3 fruit fly cellular contexts compared by ENCODE assay signal in the genomic region with DNA sequence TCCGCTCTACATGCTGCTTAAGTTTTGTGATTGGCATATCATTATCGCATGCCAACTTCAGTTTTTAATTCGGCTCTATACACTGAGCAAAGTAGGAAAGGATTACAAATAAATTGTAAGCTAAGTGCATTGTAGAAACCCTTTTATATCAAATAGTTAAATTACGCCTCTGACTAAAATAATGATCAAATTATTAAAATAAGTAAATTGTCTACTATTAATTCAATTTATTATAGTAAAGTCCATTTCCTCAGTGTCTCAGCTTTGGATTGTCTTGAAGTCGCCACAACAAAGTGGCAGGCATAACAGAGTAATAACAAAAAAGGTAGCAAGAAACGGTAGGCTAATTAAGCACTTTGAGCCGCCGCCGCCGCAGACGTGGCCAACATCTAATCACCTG.
TF ChIP-seq lines count a peak whose summit lies in the region.

No protein-coding gene starts in this region.

- TF ChIP-seq CTCF in whole organism, embryonic (GFP tag; optimal IDR thresholded peaks at IDR 0.05; lab: Kevin White, UChicago), result no peak

TF ChIP-seq in whole organism, embryonic, 481 proteins besides CTCF, POLR2A, EP300 and RAD21 (continues in another document):
- TF ChIP-seq Sin3A (optimal IDR thresholded peaks at IDR 0.05; lab: Kevin White, UChicago) (no peak), sna (GFP tag; IDR thresholded peaks at IDR 0.05; lab: Robert Waterston, UW; ENCODE audit: partially characterized antibody) (no peak), psq (GFP tag; optimal IDR thresholded peaks at IDR 0.05; lab: Kevin White, UChicago) (no peak), CG15269 (tag; optimal IDR thresholded peaks at IDR 0.05; lab: Kevin White, UChicago) (peak; percentile 44), CG14441 (GFP tag; IDR thresholded peaks at IDR 0.05; lab: Robert Waterston, UW) (peak; percentile 9; the same call in 1 of the 2 replicates), mld (GFP tag; IDR thresholded peaks at IDR 0.05; lab: Robert Waterston, UW; ENCODE audit: partially characterized antibody) (no peak), CG17359 (tag; optimal IDR thresholded peaks at IDR 0.05; lab: Kevin White, UChicago) (no peak), CoRest (tag; optimal IDR thresholded peaks at IDR 0.05; lab: Kevin White, UChicago) (peak; percentile 23), eyg (GFP tag; optimal IDR thresholded peaks at IDR 0.05; lab: Kevin White, UChicago) (no peak), zen2 (GFP tag; IDR thresholded peaks at IDR 0.05; lab: Robert Waterston, UW; ENCODE audit: partially characterized antibody) (no peak), CG7745 (tag; optimal IDR thresholded peaks at IDR 0.05; lab: Kevin White, UChicago) (no peak), Med (GFP tag; lab: Kevin White, UChicago) (peak; percentile 35), CG8924 (tag; optimal IDR thresholded peaks at IDR 0.05; lab: Kevin White, UChicago) (no peak), nom (GFP tag; optimal IDR thresholded peaks at IDR 0.05; lab: Kevin White, UChicago) (no peak), bsh (GFP tag; optimal IDR thresholded peaks at IDR 0.05; lab: Kevin White, UChicago) (peak in 1 of 2 experiments; percentile 6), CG14014 (GFP tag; IDR thresholded peaks at IDR 0.05; lab: Robert Waterston, UW) (peak; percentile 30; the same call in 1 of the 2 replicates), shn (GFP tag; optimal IDR thresholded peaks at IDR 0.05; lab: Kevin White, UChicago) (no peak), CG4328 (GFP tag; optimal IDR thresholded peaks at IDR 0.05; lab: Kevin White, UChicago) (no peak), Ets65A (GFP tag; lab: Kevin White, UChicago) (no peak), CG8089 (GFP tag; optimal IDR thresholded peaks at IDR 0.05; lab: Kevin White, UChicago) (no peak), ab (GFP tag; optimal IDR thresholded peaks at IDR 0.05; lab: Kevin White, UChicago) (no peak), CG17612 (GFP tag; IDR thresholded peaks at IDR 0.05; lab: Robert Waterston, UW) (no peak), ranshi (GFP tag; IDR thresholded peaks at IDR 0.05; lab: Robert Waterston, UW) (no peak), Taf1 (GFP tag; IDR thresholded peaks at IDR 0.05; lab: Robert Waterston, UW) (no peak), Hr51 (GFP tag; optimal IDR thresholded peaks at IDR 0.05; lab: Kevin White, UChicago) (peak in 1 of 2 experiments; percentile 24), HLH3B (GFP tag; IDR thresholded peaks at IDR 0.05; lab: Robert Waterston, UW) (no peak), Sox102F (GFP tag; optimal IDR thresholded peaks at IDR 0.05; lab: Kevin White, UChicago) (peak; percentile 24), chm (GFP tag; IDR thresholded peaks at IDR 0.05; lab: Robert Waterston, UW) (0 out of 2 replicates have a peak, but pooled peaks have one; percentile 33), Hsf (GFP tag; optimal IDR thresholded peaks at IDR 0.05; lab: Kevin White, UChicago) (no peak)

TF ChIP-seq in whole organism, prepupa, 60 proteins besides CTCF, POLR2A, EP300 and RAD21:
- TF ChIP-seq Met (GFP tag; optimal IDR thresholded peaks at IDR 0.05; lab: Kevin White, UChicago) (no peak), Eip78C (GFP tag; lab: Kevin White, UChicago) (peak; percentile 60), CG11902 (GFP tag; optimal IDR thresholded peaks at IDR 0.05; lab: Kevin White, UChicago) (no peak), Sox14 (GFP tag; optimal IDR thresholded peaks at IDR 0.05; lab: Kevin White, UChicago) (no peak), Ets96B (tag; optimal IDR thresholded peaks at IDR 0.05; lab: Kevin White, UChicago) (no peak), eg (GFP tag; IDR thresholded peaks at IDR 0.05; lab: Robert Waterston, UW) (peak; percentile 32; the same call in 1 of the 3 replicates)

TF ChIP-seq in whole organism, pupa, 21 proteins besides CTCF, POLR2A, EP300 and RAD21:
- TF ChIP-seq CG9948 (tag; optimal IDR thresholded peaks at IDR 0.05; lab: Kevin White, UChicago), result no peak
- no peak for TF ChIP-seq Pif1A (GFP tag; optimal IDR thresholded peaks at IDR 0.05; lab: Kevin White, UChicago)
- TF ChIP-seq CG32121 (GFP tag; IDR thresholded peaks at IDR 0.05; lab: Robert Waterston, UW), result peak; percentile 28; the same call in 1 of the 2 replicates

Comparison
In these comparisons a context has a peak if more than half of its experiments do, and no peak if none do; other contexts are left out.
1. Of the 7 proteins assayed by ChIP-seq in both whole organism, embryonic and whole organism, prepupa: peak only in whole organism, embryonic: Sox102F; only in whole organism, prepupa: none; in both: none; in neither: 6.